Worm (Caenorhabditis elegans) whole organism, L4/young adult: Measurements from ENCODE around the gene Y11D7A.9.

Experiments
- W03F9.2 ChIP-seq: fragments of 150-350 bp; optimal IDR thresholded peaks from 2 replicates; lab custom pipeline; 2014; ENCODE audit warnings: missing biosample characterization, missing genetic modification characterization
- dao-5 ChIP-seq: sonication (generic microtip); optimal IDR thresholded peaks from 2 replicates; lab custom pipeline; 2016; ENCODE audit warnings: missing genotype, missing genetic modification characterization, moderate library complexity, missing compliant biosample characterization
- him-1 ChIP-seq: sonication (generic microtip); optimal IDR thresholded peaks from 2 replicates; lab custom pipeline; 2016; ENCODE audit warnings: missing genotype, missing genetic modification reagents, missing genetic modification characterization, missing compliant biosample characterization

DNA sequence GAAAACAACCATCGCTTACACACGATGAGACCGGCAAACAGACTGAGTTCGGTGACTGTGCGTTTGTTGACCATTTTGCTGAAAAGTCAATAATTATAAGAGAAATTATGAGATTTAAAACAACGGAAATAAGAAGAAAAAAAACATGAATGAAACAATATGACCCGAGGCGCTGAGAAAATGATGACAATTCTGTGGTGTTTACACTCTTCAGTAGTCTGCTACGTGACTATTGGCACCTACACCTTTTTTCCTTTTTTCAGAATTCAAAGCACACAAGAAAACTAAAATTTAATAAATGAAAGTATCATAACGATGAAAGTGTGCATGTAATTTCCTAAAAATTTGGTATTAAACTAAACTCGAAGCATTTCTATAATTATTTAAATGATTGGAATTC is 3.8 kb upstream of the Y11D7A.9 start, which contains the start of gene Y11D7A.10:
- no peak for TF ChIP-seq him-1
- TF ChIP-seq dao-5: no peak
- no peak for TF ChIP-seq W03F9.2 (tag; lab: Kevin White, UChicago)
